Worm (Caenorhabditis elegans): ENCODE results near the gene F42A9.17.

DNA sequence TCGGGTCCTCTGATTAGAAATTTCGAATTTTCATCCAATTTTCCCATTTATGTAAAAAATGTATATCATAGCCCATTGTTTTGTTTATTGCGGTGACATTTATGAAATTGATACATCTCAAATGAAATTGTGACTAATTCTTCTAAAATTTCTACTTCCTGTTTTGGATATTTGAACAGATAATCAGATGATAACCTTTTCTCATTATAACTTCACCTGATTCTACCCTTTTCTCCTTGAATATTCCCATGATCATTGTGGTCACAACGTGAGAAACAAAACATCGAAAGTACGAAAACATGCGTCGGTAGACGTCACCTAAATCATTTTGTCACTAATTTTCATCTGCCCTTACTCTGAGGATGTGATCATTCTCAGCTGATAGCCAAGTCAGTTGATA, 18.5 kb upstream of the F42A9.17 start:
- TF ChIP-seq ama-1 (optimal IDR thresholded peaks at IDR 0.05) (no peak), ama-1 (GFP tag; optimal IDR thresholded peaks at IDR 0.05) (no peak), dpff-1 (tag; optimal IDR thresholded peaks at IDR 0.05) (no peak), Y67H2A.10 (GFP tag; conservative IDR thresholded peaks at IDR 0.05) (no peak), F39B2.1 (GFP tag; IDR thresholded peaks at IDR 0.05) (no peak), attf-3 (GFP tag; conservative IDR thresholded peaks at IDR 0.05) (no peak), sea-2 (GFP tag; IDR thresholded peaks at IDR 0.05) (no peak)
